Fruit fly (Drosophila melanogaster) S2 (cell line): Measurements from ENCODE around the gene Obp99d.

Experiments used
- CG8478 ChIP-seq: fragments of >200 bp; optimal IDR thresholded peaks from 2 replicates; lab custom pipeline; 2018
- CTCF ChIP-seq, 2 experiments: fragments of >200 bp; optimal IDR thresholded peaks; 2 replicates each; lab custom pipeline; 2018

DNA sequence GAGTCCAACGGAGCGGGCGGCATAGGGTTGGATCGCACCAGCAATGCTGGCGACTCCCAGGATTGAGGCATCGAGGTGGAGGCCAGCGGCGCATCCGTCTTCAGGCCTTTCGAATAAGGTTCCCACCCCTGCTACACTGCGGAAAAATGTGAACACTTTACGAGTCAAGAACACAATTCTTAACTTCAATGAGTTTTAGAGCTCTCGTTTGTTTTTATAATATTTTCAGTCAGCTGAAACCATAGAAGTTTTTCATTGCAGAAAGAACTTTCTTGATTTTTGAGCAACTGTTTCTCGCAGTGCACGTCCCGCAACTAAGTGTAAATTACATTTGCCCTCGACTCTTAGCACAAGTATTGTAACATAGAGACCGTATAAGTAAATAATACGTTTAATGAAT is 17.9 kb upstream of the Obp99d start:
- TF ChIP-seq CG8478 (lab: Kevin White, UChicago) (no peak), CTCF (optimal IDR thresholded peaks at IDR 0.05; lab: Kevin White, UChicago) (no peak)
